Worm (Caenorhabditis elegans) whole organism, L3 larva: ENCODE data around the gene set-27.

ENCODE experiments used
- fkh-10 ChIP-seq: sonication (generic microtip); optimal IDR thresholded peaks from 2 replicates; lab custom pipeline; 2017; ENCODE audit warnings: missing biosample characterization, missing genetic modification reagents, missing genetic modification characterization
- nhr-28 ChIP-seq: fragments of 150-350 bp; optimal IDR thresholded peaks from 2 replicates; lab custom pipeline; 2014; ENCODE audit warnings: missing biosample characterization, missing genetic modification characterization
- nhr-67 ChIP-seq: fragments of 150-350 bp; optimal IDR thresholded peaks from 2 replicates; lab custom pipeline; 2014; ENCODE audit warnings: missing biosample characterization, missing genetic modification characterization
- pha-4 ChIP-seq: fragments of 150-350 bp; optimal IDR thresholded peaks from 2 replicates; lab custom pipeline; 2014; ENCODE audit warnings: missing biosample characterization, missing genetic modification reagents, missing genetic modification characterization
- tbx-2 ChIP-seq: sonication (generic microtip); optimal IDR thresholded peaks from 2 replicates; lab custom pipeline; 2016; ENCODE audit warnings: mild to moderate bottlenecking, missing genetic modification characterization, missing compliant biosample characterization

ce11 chrIII:2686064-2686463 is 14.7 kb upstream of the set-27 start, which contains the start of the genes Y71H2AL.2, Y71H2AL.4 and pbo-1:
- TF ChIP-seq nhr-67 (tag; lab: Kevin White, UChicago) (no peak), fkh-10 (no peak), pha-4 (tag; lab: Kevin White, UChicago) (no peak), tbx-2 (tag; lab: Kevin White, UChicago) (no peak), nhr-28 (tag; lab: Kevin White, UChicago) (no peak)
